Worm (Caenorhabditis elegans) whole organism, young adult: ENCODE measurements around the gene cdr-4.

Experiments used
- B0019.2 ChIP-seq: fragments of 200-800 bp; sonication (Bioruptor generic); conservative IDR thresholded peaks from 2 replicates; pipeline ENCODE4 v1.3.6; 2022; ENCODE audit warnings: missing genetic modification reagents, missing genetic modification characterization, missing compliant biosample characterization
- B0035.1 ChIP-seq: sonication (generic microtip); optimal IDR thresholded peaks from 2 replicates; lab custom pipeline; 2016; ENCODE audit warnings: missing genetic modification characterization, mild to moderate bottlenecking, missing compliant biosample characterization, missing genotype, missing genetic modification reagents
- D2030.7 ChIP-seq: fragments of 200-800 bp; sonication (Bioruptor generic); IDR thresholded peaks from 2 replicates; pipeline ENCODE4 v1.3.6; 2022; ENCODE audit warnings: missing genetic modification reagents, missing genetic modification characterization, missing compliant biosample characterization
- F10E7.11 ChIP-seq: sonication (generic microtip); optimal IDR thresholded peaks from 2 replicates; lab custom pipeline; 2017; ENCODE audit warnings: mild to moderate bottlenecking, missing genetic modification characterization, moderate library complexity, missing compliant biosample characterization
- F37B4.10 ChIP-seq: fragments of 200-800 bp; sonication (Bioruptor generic); IDR thresholded peaks from 2 replicates; pipeline ENCODE4 v1.3.6; 2022; ENCODE audit warnings: missing genetic modification characterization, missing compliant biosample characterization
- F52B5.7 ChIP-seq: sonication (generic microtip); optimal IDR thresholded peaks from 2 replicates; lab custom pipeline; 2016; ENCODE audit warnings: mild to moderate bottlenecking, missing genetic modification characterization, missing compliant biosample characterization
- F57A8.1 ChIP-seq: fragments of 200-800 bp; sonication (Bioruptor generic); optimal IDR thresholded peaks from 2 replicates; lab custom pipeline; 2018; ENCODE audit warnings: mild to moderate bottlenecking, missing genetic modification characterization, moderate library complexity, missing compliant biosample characterization
- F57C9.4 ChIP-seq: sonication (generic microtip); optimal IDR thresholded peaks from 2 replicates; lab custom pipeline; 2017; ENCODE audit warnings: mild to moderate bottlenecking, missing genetic modification characterization, missing compliant biosample characterization
- Y79H2A.3 ChIP-seq: fragments of 200-800 bp; sonication (Bioruptor generic); conservative IDR thresholded peaks from 2 replicates; pipeline ENCODE4 v1.3.6; 2022; ENCODE audit warnings: missing genetic modification reagents, missing genetic modification characterization, missing compliant biosample characterization
- atf-7 ChIP-seq: sonication (generic microtip); optimal IDR thresholded peaks from 2 replicates; lab custom pipeline; 2017; ENCODE audit warnings: mild to moderate bottlenecking, missing genetic modification characterization, missing compliant biosample characterization
- bed-2 ChIP-seq: fragments of 200-800 bp; sonication (Bioruptor generic); IDR thresholded peaks from 2 replicates; pipeline ENCODE4 v1.3.6; 2022; ENCODE audit warnings: missing genetic modification reagents, missing genetic modification characterization, missing compliant biosample characterization
- cebp-1 ChIP-seq, 2 experiments: fragments of 200-800 bp in 1 of 2; sonication (Bioruptor generic) in 1 of 2; sonication (generic microtip) in 1 of 2; IDR thresholded peaks in 1 of 2; optimal IDR thresholded peaks in 1 of 2; 2 replicates each; pipeline versions ENCODE4 v1.3.6 to Lab custom; 2017 to 2022; ENCODE audit warnings: missing compliant biosample characterization in 2 of 2, missing genetic modification characterization in 2 of 2, mild to moderate bottlenecking in 1 of 2, missing genetic modification reagents in 1 of 2, moderate library complexity in 1 of 2
- ceh-27 ChIP-seq: fragments of 200-800 bp; sonication (Bioruptor generic); optimal IDR thresholded peaks from 2 replicates; lab custom pipeline; 2018; ENCODE audit warnings: mild to moderate bottlenecking, missing genetic modification characterization, moderate library complexity, missing compliant biosample characterization
- ceh-58 ChIP-seq: fragments of 200-800 bp; sonication (Bioruptor generic); IDR thresholded peaks from 2 replicates; pipeline ENCODE4 v1.3.6; 2022; ENCODE audit warnings: missing genetic modification characterization, missing compliant biosample characterization
- ceh-79 ChIP-seq: sonication (generic microtip); optimal IDR thresholded peaks from 2 replicates; lab custom pipeline; 2017; ENCODE audit warnings: mild to moderate bottlenecking, missing genetic modification characterization, missing compliant biosample characterization
- dox-1 ChIP-seq: fragments of 200-800 bp; sonication (Bioruptor generic); IDR thresholded peaks from 2 replicates; pipeline ENCODE4 v1.3.6; 2022; ENCODE audit warnings: missing genetic modification reagents, missing genetic modification characterization, missing compliant biosample characterization
- egrh-3 ChIP-seq: fragments of 200-800 bp; sonication (Bioruptor generic); IDR thresholded peaks from 2 replicates; pipeline ENCODE4 v1.3.6; 2022; ENCODE audit warnings: missing genetic modification reagents, missing genetic modification characterization, missing compliant biosample characterization
- ets-4 ChIP-seq: fragments of 200-800 bp; sonication (Bioruptor generic); optimal IDR thresholded peaks from 2 replicates; lab custom pipeline; 2018; ENCODE audit warnings: mild to moderate bottlenecking, missing genetic modification characterization, missing compliant biosample characterization
- gei-17 ChIP-seq: fragments of 200-800 bp; sonication (Bioruptor generic); optimal IDR thresholded peaks from 2 replicates; lab custom pipeline; 2018; ENCODE audit warnings: mild to moderate bottlenecking, missing genetic modification characterization, missing compliant biosample characterization
- hmg-1.2 ChIP-seq: fragments of 200-800 bp; sonication (Bioruptor generic); IDR thresholded peaks from 2 replicates; pipeline ENCODE4 v1.3.6; 2022; ENCODE audit warnings: missing genetic modification reagents, missing genetic modification characterization, missing compliant biosample characterization
- lag-1 ChIP-seq: fragments of 200-800 bp; sonication (Bioruptor generic); IDR thresholded peaks from 2 replicates; pipeline ENCODE4 v1.3.6; 2022; ENCODE audit warnings: missing genetic modification reagents, missing genetic modification characterization, missing compliant biosample characterization
- lsl-1 ChIP-seq: fragments of 200-800 bp; sonication (Bioruptor generic); optimal IDR thresholded peaks from 2 replicates; lab custom pipeline; 2018; ENCODE audit warnings: mild to moderate bottlenecking, missing genetic modification characterization, moderate library complexity, missing compliant biosample characterization
- nfya-2 ChIP-seq: fragments of 200-800 bp; sonication (Bioruptor generic); IDR thresholded peaks from 2 replicates; pipeline ENCODE4 v1.3.6; 2022; ENCODE audit warnings: missing genetic modification reagents, missing genetic modification characterization, missing compliant biosample characterization
- nhr-80 ChIP-seq: sonication (generic microtip); optimal IDR thresholded peaks from 2 replicates; lab custom pipeline; 2016; ENCODE audit warnings: missing genetic modification characterization, missing compliant biosample characterization
- nhr-90 ChIP-seq: sonication (generic microtip); optimal IDR thresholded peaks from 2 replicates; lab custom pipeline; 2016; ENCODE audit warnings: missing genotype, mild to moderate bottlenecking, missing genetic modification characterization, missing compliant biosample characterization
- pha-4 ChIP-seq: fragments of 150-350 bp; sonication (generic microtip); optimal IDR thresholded peaks from 2 replicates; lab custom pipeline; 2014; ENCODE audit warnings: missing biosample characterization, missing genetic modification reagents, missing genetic modification characterization
- rcor-1 ChIP-seq: fragments of 200-800 bp; sonication (Bioruptor generic); IDR thresholded peaks from 2 replicates; pipeline ENCODE4 v1.3.6; 2022; ENCODE audit warnings: missing genetic modification reagents, missing genetic modification characterization, missing compliant biosample characterization
- rec-8 ChIP-seq, 2 experiments: sonication (generic microtip); optimal IDR thresholded peaks; 2 replicates each; lab custom pipeline; 2016; ENCODE audit warnings: mild to moderate bottlenecking in 2 of 2, missing genetic modification characterization in 2 of 2, missing genetic modification reagents in 2 of 2, missing genotype in 2 of 2, missing biosample characterization in 1 of 2, missing compliant biosample characterization in 1 of 2, moderate library complexity in 1 of 2
- sdz-38 ChIP-seq: sonication (generic microtip); optimal IDR thresholded peaks from 2 replicates; lab custom pipeline; 2016; ENCODE audit warnings: missing genotype, missing genetic modification characterization, missing compliant biosample characterization
- snpc-1.1 ChIP-seq: sonication (generic microtip); optimal IDR thresholded peaks from 2 replicates; lab custom pipeline; 2017; ENCODE audit warnings: missing genetic modification characterization, mild to moderate bottlenecking, missing compliant biosample characterization, antibody characterized with exemption, moderate library complexity, missing genotype, missing genetic modification reagents; ENCODE audit not compliant: insufficient read depth
- snpc-3.4 ChIP-seq: sonication (generic microtip); optimal IDR thresholded peaks from 2 replicates; lab custom pipeline; 2017; ENCODE audit warnings: missing genetic modification characterization, mild to moderate bottlenecking, missing compliant biosample characterization, antibody characterized with exemption, moderate library complexity, missing genotype, missing genetic modification reagents
- ztf-25 ChIP-seq: fragments of 200-800 bp; sonication (Bioruptor generic); IDR thresholded peaks from 2 replicates; pipeline ENCODE4 v1.3.6; 2022; ENCODE audit warnings: missing genetic modification reagents, missing genetic modification characterization, missing compliant biosample characterization
- ztf-3 ChIP-seq: fragments of 200-800 bp; sonication (Bioruptor generic); optimal IDR thresholded peaks from 2 replicates; lab custom pipeline; 2018; ENCODE audit warnings: mild to moderate bottlenecking, missing genetic modification characterization, missing compliant biosample characterization

The cdr-4 gene

ce11 chrV:12414362-12414761 lies 5.9 kb upstream of the cdr-4 start:
- TF ChIP-seq Y79H2A.3 (GFP tag; lab: Robert Waterston, UW) = no peak
- TF ChIP-seq ceh-27 (GFP tag; lab: Kevin White, UChicago) = no peak
- no peak for TF ChIP-seq lag-1 (GFP tag; lab: Robert Waterston, UW)
- TF ChIP-seq nhr-80 (tag; lab: Kevin White, UChicago) = peak; percentile 0

DNA sequence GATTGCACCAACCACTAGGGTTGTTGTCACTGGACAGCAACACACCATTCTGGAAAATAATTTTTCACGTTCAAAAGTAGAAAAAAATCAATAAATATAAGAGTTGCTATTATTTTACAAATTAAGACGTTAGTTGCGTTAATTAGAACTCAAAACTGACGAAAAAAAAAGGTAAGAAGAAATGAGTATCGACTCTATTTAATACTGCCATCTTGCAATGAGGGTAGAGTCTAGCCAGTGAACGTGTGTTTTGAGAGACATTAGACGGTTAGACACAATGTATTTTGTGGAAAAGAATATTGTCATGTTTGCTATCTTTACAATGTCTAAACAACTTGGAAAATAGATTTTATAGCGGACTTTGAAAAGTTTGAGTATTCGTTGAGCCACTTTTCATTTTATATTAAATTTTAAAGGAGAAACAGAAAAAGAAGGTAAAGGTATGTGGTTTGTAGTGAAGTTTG lies 5.3 kb upstream of the cdr-4 start, which contains the start of gene cdr-6:
cdr-6 (minus strand) TSS at position 51 of the 464 bp plus-strand sequence.
- TF ChIP-seq sdz-38 (tag; lab: Kevin White, UChicago) (no peak), nhr-80 (tag; lab: Kevin White, UChicago) (peak; percentile 15), cebp-1 (GFP tag; IDR thresholded peaks at IDR 0.05; lab: Robert Waterston, UW) (no peak), cebp-1 (tag; optimal IDR thresholded peaks at IDR 0.05; lab: Kevin White, UChicago) (no peak), D2030.7 (no peak), gei-17 (GFP tag; lab: Kevin White, UChicago) (no peak), hmg-1.2 (peak; percentile 44; the same call in 1 of the 2 replicates), atf-7 (no peak), F57C9.4 (tag; lab: Kevin White, UChicago) (no peak), B0019.2 (GFP tag; lab: Robert Waterston, UW) (no peak)

- TF ChIP-seq snpc-1.1 (tag; lab: Kevin White, UChicago) (no peak), snpc-3.4 (tag; lab: Kevin White, UChicago) (no peak), ztf-25 (GFP tag; lab: Robert Waterston, UW) (no peak), F10E7.11 (tag; lab: Kevin White, UChicago) (no peak), nhr-90 (tag; lab: Kevin White, UChicago) (no peak), bed-2 (no peak), egrh-3 (GFP tag; lab: Robert Waterston, UW) (no peak)
- TF ChIP-seq, all 124 proteins: peak for 0
Observed at ce11 chrV:12412321-12412720, 3.9 kb upstream of the cdr-4 start.

ce11 chrV:12411909-12412308 lies 3.5 kb upstream of the cdr-4 start, which contains the start of gene cdr-7:
TSS of gene cdr-7 (minus strand) at chrV:12412113.
- TF ChIP-seq ceh-79 (no peak), rec-8 (tag; optimal IDR thresholded peaks at IDR 0.05; lab: Kevin White, UChicago) (no peak), pha-4 (tag; lab: Kevin White, UChicago) (no peak), nfya-2 (GFP tag; lab: Robert Waterston, UW) (no peak), ets-4 (GFP tag; lab: Kevin White, UChicago) (no peak), F52B5.7 (tag; lab: Kevin White, UChicago) (no peak), lsl-1 (no peak), B0019.2 (GFP tag; lab: Robert Waterston, UW) (no peak), B0035.1 (tag; lab: Kevin White, UChicago) (no peak), rcor-1 (GFP tag; lab: Robert Waterston, UW) (no peak), ceh-58 (no peak), dox-1 (GFP tag; lab: Robert Waterston, UW) (no peak), ztf-25 (GFP tag; lab: Robert Waterston, UW) (no peak), F57A8.1 (GFP tag; lab: Kevin White, UChicago) (no peak), F37B4.10 (no peak), ztf-3 (GFP tag; lab: Kevin White, UChicago) (no peak), ceh-27 (GFP tag; lab: Kevin White, UChicago) (no peak)
- TF ChIP-seq, all 124 proteins: peak for 0
